Worm (Caenorhabditis elegans): ENCODE measurements around the gene aagr-2.
A peak's percentile ranks its signal among the peaks of the same experiment; 100 is the strongest.
"Not testable (repeated sequence)": the region's sequence is repeated elsewhere in the genome, so short reads cannot be mapped to it uniquely, and the experiment has no call there.

aagr-2 gene

DNA sequence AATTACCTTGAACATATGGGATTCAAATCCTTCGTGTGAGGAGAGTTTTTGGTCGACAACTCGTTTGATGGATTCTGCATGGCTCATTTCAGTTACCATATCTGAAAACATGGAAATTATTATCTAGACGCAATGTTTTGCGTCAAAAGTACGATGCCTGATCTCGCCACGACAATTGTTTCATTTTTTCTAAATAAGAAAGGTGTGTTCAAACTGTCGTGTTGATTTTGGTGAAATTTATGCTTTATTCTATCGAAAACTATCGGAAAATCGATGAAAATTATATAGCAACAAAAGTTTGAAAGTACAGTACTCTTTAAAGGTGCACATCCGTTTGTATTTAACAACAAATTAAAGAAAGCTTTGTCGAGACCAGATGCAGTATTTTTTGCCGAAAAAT is 16.0 kb upstream of the aagr-2 start, which contains the start of gene cblc-1:
Gene cblc-1 (minus strand): TSS at position 101 of the 400 bp plus-strand sequence.
- no peak for TF ChIP-seq flt-1 (GFP tag; IDR thresholded peaks at IDR 0.05)
- TF ChIP-seq med-1 (GFP tag; optimal IDR thresholded peaks at IDR 0.05; ENCODE audit: insufficient read depth): no peak
- no peak for TF ChIP-seq ztf-29 (GFP tag; IDR thresholded peaks at IDR 0.05)
- TF ChIP-seq cog-1 (tag; optimal IDR thresholded peaks at IDR 0.05): no peak
- no peak for TF ChIP-seq tab-1 (GFP tag; IDR thresholded peaks at IDR 0.05)
- no peak for TF ChIP-seq klf-2 (GFP tag; conservative IDR thresholded peaks at IDR 0.05)
- TF ChIP-seq T22C8.4 (GFP tag; IDR thresholded peaks at IDR 0.05): no peak
- TF ChIP-seq ref-1 (GFP tag; conservative IDR thresholded peaks at IDR 0.05): no peak
- TF ChIP-seq ztf-23 (GFP tag; IDR thresholded peaks at IDR 0.05): no peak

DNA sequence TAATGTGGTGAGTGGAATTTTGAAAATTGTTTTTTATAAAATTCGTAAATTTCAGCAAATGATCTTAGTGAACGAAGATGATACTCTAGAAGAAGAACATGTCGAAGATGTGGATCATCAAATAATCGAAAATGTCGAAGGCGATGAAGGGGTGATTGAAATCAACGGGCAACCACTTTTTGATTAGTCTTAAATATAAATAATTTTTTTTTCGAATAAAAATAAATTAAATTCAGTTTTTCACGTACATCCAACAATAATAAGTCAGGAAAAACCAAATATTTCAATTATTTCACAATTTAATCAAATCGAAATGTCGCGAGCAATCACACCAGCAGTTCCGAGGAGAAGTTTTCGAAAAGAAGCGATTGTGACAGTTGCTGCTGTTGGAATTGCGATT is 12.7 kb upstream of the aagr-2 start, which contains the start of gene ZK546.4:
Gene ZK546.4 (plus strand): TSS at position 301 of the 400 bp plus-strand sequence.
- TF ChIP-seq ref-1 (GFP tag; conservative IDR thresholded peaks at IDR 0.05) (no peak), T22C8.4 (GFP tag; IDR thresholded peaks at IDR 0.05) (no peak), cog-1 (tag; optimal IDR thresholded peaks at IDR 0.05) (no peak), med-1 (GFP tag; optimal IDR thresholded peaks at IDR 0.05; ENCODE audit: insufficient read depth) (no peak), ztf-29 (GFP tag; IDR thresholded peaks at IDR 0.05) (no peak), flt-1 (GFP tag; IDR thresholded peaks at IDR 0.05) (no peak), tab-1 (GFP tag; IDR thresholded peaks at IDR 0.05) (no peak)

DNA sequence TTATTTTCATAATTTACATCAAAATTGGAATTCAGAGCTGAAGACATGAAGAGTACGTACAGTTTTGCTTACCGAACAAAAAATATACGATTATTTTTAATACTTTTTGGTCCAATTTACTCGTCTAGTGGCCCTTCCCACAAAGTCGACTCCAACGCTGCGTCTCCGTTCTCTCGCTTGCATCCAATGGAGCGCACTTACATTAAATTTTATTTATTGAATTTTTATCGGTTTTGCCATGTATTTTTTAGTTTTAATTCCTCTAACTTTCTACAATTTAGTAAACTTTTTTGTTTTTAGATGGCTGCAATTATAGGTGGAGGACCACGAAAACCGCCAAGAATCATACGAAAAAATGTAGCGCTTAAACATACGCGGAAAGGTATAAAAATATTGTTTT is 10.5 kb upstream of the aagr-2 start, which contains the start of gene ZK546.5:
Gene ZK546.5 (plus strand): TSS at position 301 of the 400 bp plus-strand sequence.
- TF ChIP-seq cog-1 (tag; optimal IDR thresholded peaks at IDR 0.05) (no peak), tab-1 (GFP tag; IDR thresholded peaks at IDR 0.05) (no peak), flt-1 (GFP tag; IDR thresholded peaks at IDR 0.05) (no peak), ztf-29 (GFP tag; IDR thresholded peaks at IDR 0.05) (no peak)

DNA sequence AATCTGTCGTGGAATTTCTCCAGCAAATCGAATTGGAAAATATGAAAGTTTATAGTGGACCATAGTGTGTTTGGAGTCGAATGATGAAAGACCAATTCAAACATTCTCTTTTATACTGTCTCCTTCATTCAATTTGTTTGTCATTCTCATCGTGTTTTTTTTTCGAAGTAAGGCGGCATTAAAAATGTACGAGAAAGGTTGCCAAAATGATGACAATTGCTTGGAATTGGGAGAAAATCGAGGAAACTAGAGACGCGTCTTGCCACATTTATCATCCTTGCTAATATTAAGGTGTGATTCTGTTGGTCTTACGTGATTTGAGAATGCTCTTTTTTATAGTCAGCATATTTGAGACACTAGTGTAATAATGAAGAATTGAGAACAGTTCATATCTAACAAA is 9.9 kb upstream of the aagr-2 start, which contains the start of gene gst-30:
Gene gst-30 (minus strand): TSS at position 101 of the 400 bp plus-strand sequence.
- no peak for TF ChIP-seq med-1 (GFP tag; optimal IDR thresholded peaks at IDR 0.05; ENCODE audit: insufficient read depth)
- no peak for TF ChIP-seq ztf-23 (GFP tag; IDR thresholded peaks at IDR 0.05)
- TF ChIP-seq tab-1 (GFP tag; IDR thresholded peaks at IDR 0.05): no peak
- TF ChIP-seq klf-2 (GFP tag; conservative IDR thresholded peaks at IDR 0.05): no peak
- TF ChIP-seq flt-1 (GFP tag; IDR thresholded peaks at IDR 0.05): no peak
- TF ChIP-seq T22C8.4 (GFP tag; IDR thresholded peaks at IDR 0.05): no peak
- TF ChIP-seq cog-1 (tag; optimal IDR thresholded peaks at IDR 0.05): no peak
- no peak for TF ChIP-seq ref-1 (GFP tag; conservative IDR thresholded peaks at IDR 0.05)
- no peak for TF ChIP-seq ztf-29 (GFP tag; IDR thresholded peaks at IDR 0.05)

DNA sequence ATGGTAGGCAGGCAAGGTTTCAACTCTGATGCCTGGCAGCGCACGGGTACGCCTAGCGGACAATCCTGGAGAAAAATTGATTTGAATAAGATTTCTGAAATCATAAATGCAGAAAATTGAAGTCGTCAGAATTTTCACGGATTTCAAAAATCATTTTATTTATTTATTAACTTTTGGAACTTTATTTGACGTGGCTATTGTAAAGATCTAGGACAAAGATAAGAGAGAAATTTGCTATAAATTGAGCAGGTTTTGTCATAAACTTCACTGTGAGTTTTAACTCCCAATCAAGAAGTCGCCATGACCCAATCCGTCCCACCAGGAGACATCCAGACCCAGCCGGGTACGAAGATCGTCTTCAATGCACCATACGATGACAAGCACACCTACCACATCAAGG is 7.7 kb upstream of the aagr-2 start, which contains the start of gene msp-152:
Gene msp-152 (plus strand): TSS at position 301 of the 400 bp plus-strand sequence.
- TF ChIP-seq T22C8.4 (GFP tag; IDR thresholded peaks at IDR 0.05); tab-1 (GFP tag; IDR thresholded peaks at IDR 0.05); ref-1 (GFP tag; conservative IDR thresholded peaks at IDR 0.05): not testable (repeated sequence)

DNA sequence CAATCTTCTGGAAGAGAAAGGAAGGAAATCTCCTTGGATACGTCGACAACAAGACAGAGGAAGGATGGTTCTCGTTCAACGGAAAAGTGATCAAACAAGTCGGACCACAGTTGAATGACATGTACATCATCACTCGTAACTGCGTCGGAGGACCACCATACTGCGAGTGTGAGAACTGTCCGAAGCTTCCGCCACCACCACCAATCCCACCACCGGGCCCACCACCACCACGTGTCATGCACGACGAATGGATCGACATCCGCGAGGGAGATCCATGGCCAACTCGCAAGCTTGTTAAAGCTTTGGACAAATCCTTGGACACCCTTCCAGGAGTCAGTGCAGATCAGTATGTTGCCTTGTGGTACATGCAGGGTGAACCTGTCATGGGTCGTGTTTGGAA is 6.2 kb upstream of the aagr-2 start:
- no peak for TF ChIP-seq ztf-29 (GFP tag; IDR thresholded peaks at IDR 0.05)
- TF ChIP-seq cog-1 (tag; optimal IDR thresholded peaks at IDR 0.05): no peak
- TF ChIP-seq ztf-23 (GFP tag; IDR thresholded peaks at IDR 0.05): 0 out of 2 replicates have a peak, but pooled peaks have one; percentile 25
- TF ChIP-seq med-1 (GFP tag; optimal IDR thresholded peaks at IDR 0.05; ENCODE audit: insufficient read depth): no peak
- no peak for TF ChIP-seq T22C8.4 (GFP tag; IDR thresholded peaks at IDR 0.05)

DNA sequence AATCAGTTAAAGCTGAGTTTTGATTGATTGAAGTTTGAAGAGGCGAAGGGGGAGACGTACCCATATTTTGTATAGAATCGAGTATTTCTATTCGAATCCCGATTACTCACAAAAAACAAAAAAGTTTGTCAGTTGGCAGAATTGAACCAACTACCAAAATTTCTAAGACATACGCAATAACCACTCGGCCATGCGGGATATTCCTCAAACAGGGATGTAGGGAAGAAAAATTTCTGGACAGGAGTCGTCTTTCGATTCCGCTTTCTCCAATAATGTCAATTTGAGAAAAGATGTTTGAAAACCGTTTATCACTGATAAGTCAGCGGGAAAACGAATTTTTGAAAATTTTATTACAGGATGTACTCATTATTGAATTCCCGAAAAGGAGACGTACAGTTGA is 3.3 kb upstream of the aagr-2 start:
- TF ChIP-seq flt-1 (GFP tag; IDR thresholded peaks at IDR 0.05) (peak; percentile 75), ref-1 (GFP tag; conservative IDR thresholded peaks at IDR 0.05) (peak; percentile 49; the same call in 1 of the 2 replicates), tab-1 (GFP tag; IDR thresholded peaks at IDR 0.05) (peak; percentile 77; the same call in 1 of the 2 replicates)

DNA sequence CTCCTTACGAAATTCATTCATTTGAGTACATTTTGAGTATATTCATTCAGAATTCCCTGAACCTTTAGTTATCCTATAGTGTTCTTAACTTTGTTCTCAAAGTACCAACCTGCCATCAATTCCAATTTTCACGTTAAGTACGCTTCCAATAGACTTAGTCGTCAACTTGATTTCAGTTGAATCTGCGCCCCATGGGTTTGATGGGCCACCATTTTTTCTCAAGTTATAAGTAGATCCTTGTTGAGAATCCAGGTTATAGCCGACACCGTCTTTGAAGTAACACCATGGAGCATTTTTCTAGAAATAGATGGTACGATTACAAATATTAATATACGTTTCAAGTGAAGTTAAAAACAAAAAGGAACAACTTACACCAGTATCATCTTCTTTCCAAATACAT is 319 bp downstream of the aagr-2 start:
- TF ChIP-seq ref-1 (GFP tag; conservative IDR thresholded peaks at IDR 0.05): no peak
- no peak for TF ChIP-seq klf-2 (GFP tag; conservative IDR thresholded peaks at IDR 0.05)
- no peak for TF ChIP-seq T22C8.4 (GFP tag; IDR thresholded peaks at IDR 0.05)
- no peak for TF ChIP-seq med-1 (GFP tag; optimal IDR thresholded peaks at IDR 0.05; ENCODE audit: insufficient read depth)
- no peak for TF ChIP-seq ztf-23 (GFP tag; IDR thresholded peaks at IDR 0.05)
- TF ChIP-seq flt-1 (GFP tag; IDR thresholded peaks at IDR 0.05): no peak
- TF ChIP-seq ztf-29 (GFP tag; IDR thresholded peaks at IDR 0.05): no peak
- no peak for TF ChIP-seq tab-1 (GFP tag; IDR thresholded peaks at IDR 0.05)
- TF ChIP-seq cog-1 (tag; optimal IDR thresholded peaks at IDR 0.05): no peak

DNA sequence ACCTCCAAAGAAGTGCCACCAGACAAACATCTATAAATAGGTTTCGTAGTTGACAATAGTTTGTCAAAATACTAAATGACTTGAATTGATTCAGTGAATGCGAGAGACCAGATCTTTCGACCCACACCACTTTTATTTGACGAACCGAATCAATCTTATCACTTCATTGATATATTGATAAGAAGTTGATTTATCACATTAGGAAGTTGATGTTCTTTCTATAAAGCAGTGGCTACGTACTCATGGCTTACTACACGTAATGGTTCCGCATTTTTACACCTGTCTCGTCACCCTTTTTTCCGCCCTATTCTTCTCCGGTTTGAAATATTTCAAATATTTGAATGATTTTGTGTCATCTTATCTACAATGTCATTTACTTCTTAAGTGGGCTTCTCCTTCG is 4.4 kb downstream of the aagr-2 start:
- TF ChIP-seq klf-2 (GFP tag; conservative IDR thresholded peaks at IDR 0.05) (no peak), tab-1 (GFP tag; IDR thresholded peaks at IDR 0.05) (no peak), ztf-29 (GFP tag; IDR thresholded peaks at IDR 0.05) (no peak), T22C8.4 (GFP tag; IDR thresholded peaks at IDR 0.05) (no peak), ref-1 (GFP tag; conservative IDR thresholded peaks at IDR 0.05) (no peak), flt-1 (GFP tag; IDR thresholded peaks at IDR 0.05) (no peak), med-1 (GFP tag; optimal IDR thresholded peaks at IDR 0.05; ENCODE audit: insufficient read depth) (no peak), cog-1 (tag; optimal IDR thresholded peaks at IDR 0.05) (no peak), ztf-23 (GFP tag; IDR thresholded peaks at IDR 0.05) (no peak)

DNA sequence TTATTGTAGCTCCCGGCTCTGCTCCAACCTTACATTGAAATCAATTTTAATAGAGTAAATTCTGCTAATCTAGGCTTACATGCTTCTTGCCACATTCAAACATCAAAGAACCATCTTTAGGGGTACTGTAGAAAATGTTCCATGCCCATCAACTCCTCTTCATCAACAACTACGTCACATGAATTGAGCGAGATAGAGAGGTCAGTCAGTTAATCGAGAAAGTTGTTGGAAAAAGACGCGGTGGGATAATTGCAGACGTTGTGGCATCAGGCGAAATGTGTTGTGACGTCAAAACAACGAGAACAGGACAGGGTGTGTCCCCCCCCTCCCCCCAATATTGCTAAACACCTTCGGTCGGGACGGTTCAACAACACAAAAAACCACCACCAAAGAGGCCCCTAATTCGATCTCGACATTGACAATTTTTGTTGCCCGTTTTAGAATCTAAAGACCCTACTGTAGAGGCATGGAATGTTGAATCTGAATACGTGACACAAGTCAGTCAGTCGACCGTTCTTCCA is 6.5 kb downstream of the aagr-2 start:
- no peak for TF ChIP-seq ztf-29 (GFP tag; IDR thresholded peaks at IDR 0.05)
- no peak for TF ChIP-seq cog-1 (tag; optimal IDR thresholded peaks at IDR 0.05)
- TF ChIP-seq med-1 (GFP tag; optimal IDR thresholded peaks at IDR 0.05; ENCODE audit: insufficient read depth): no peak
- TF ChIP-seq klf-2 (GFP tag; conservative IDR thresholded peaks at IDR 0.05): no peak
- no peak for TF ChIP-seq ref-1 (GFP tag; conservative IDR thresholded peaks at IDR 0.05)
- TF ChIP-seq flt-1 (GFP tag; IDR thresholded peaks at IDR 0.05): no peak
- TF ChIP-seq ztf-23 (GFP tag; IDR thresholded peaks at IDR 0.05): no peak
- TF ChIP-seq T22C8.4 (GFP tag; IDR thresholded peaks at IDR 0.05): no peak
- no peak for TF ChIP-seq tab-1 (GFP tag; IDR thresholded peaks at IDR 0.05)

Data from whole organism, midembryonic.